Worm (Caenorhabditis elegans) whole organism, L1 larva: ENCODE measurements around the gene ZK353.9.

Experiments
- F16B12.6 ChIP-seq: fragments of 150-350 bp; optimal IDR thresholded peaks from 2 replicates; lab custom pipeline; 2014; ENCODE audit warnings: missing biosample characterization, missing genetic modification characterization
- Y116A8C.19 ChIP-seq: sonication (generic microtip); optimal IDR thresholded peaks from 2 replicates; lab custom pipeline; 2016; ENCODE audit warnings: missing compliant biosample characterization, missing genetic modification characterization, borderline replicate concordance
- aha-1 ChIP-seq: fragments of 150-350 bp; optimal IDR thresholded peaks from 2 replicates; lab custom pipeline; 2014; ENCODE audit warnings: missing biosample characterization, missing genetic modification characterization
- aly-2 ChIP-seq: fragments of 150-350 bp; optimal IDR thresholded peaks from 2 replicates; lab custom pipeline; 2014; ENCODE audit warnings: missing biosample characterization, missing genetic modification characterization
- ama-1 ChIP-seq: fragments of 150-350 bp; optimal IDR thresholded peaks from 2 replicates; lab custom pipeline; 2014
- blmp-1 ChIP-seq: fragments of 150-350 bp; optimal IDR thresholded peaks from 2 replicates; lab custom pipeline; 2014; ENCODE audit warnings: missing biosample characterization, missing genetic modification characterization
- ceh-88 ChIP-seq: fragments of 200-800 bp; sonication (Bioruptor generic); IDR thresholded peaks from 2 replicates; pipeline ENCODE4 v1.3.6; 2022; ENCODE audit warnings: missing genetic modification characterization, missing compliant biosample characterization
- dsc-1 ChIP-seq: sonication (generic microtip); optimal IDR thresholded peaks from 2 replicates; lab custom pipeline; 2016; ENCODE audit warnings: mild to moderate bottlenecking, missing genetic modification characterization, missing compliant biosample characterization
- efl-1 ChIP-seq, 4 experiments: fragments of 150-350 bp; optimal IDR thresholded peaks in 3 of 4; peaks in 1 of 4; 1 replicate in 1 of 4; 2 replicates in 3 of 4; lab custom pipeline; 2014; ENCODE audit warnings: missing biosample characterization in 2 of 4, missing genetic modification characterization in 2 of 4, missing genetic modification reagents in 2 of 4
- egl-13 ChIP-seq: sonication (generic microtip); optimal IDR thresholded peaks from 2 replicates; lab custom pipeline; 2016; ENCODE audit warnings: missing genotype, missing genetic modification reagents, missing genetic modification characterization, missing compliant biosample characterization
- elt-2 ChIP-seq: sonication (generic microtip); optimal IDR thresholded peaks from 2 replicates; lab custom pipeline; 2016; ENCODE audit warnings: missing genetic modification characterization, mild to moderate bottlenecking, inconsistent platforms, missing compliant biosample characterization, missing genetic modification reagents
- elt-3 ChIP-seq, 6 experiments: fragments of 150-350 bp in 1 of 6; sonication (generic microtip); optimal IDR thresholded peaks; 2 replicates each; lab custom pipeline; 2017 to 2018; ENCODE audit warnings: missing biosample characterization in 6 of 6, missing genetic modification characterization in 6 of 6, inconsistent platforms in 1 of 6
- ets-5 ChIP-seq: fragments of 200-800 bp; sonication (Bioruptor generic); IDR thresholded peaks from 2 replicates; pipeline ENCODE4 v1.3.6; 2022; ENCODE audit warnings: missing genetic modification characterization, missing compliant biosample characterization
- fkh-10 ChIP-seq: sonication (generic microtip); optimal IDR thresholded peaks from 2 replicates; lab custom pipeline; 2017; ENCODE audit warnings: missing biosample characterization, missing genetic modification reagents, missing genetic modification characterization
- fkh-4 ChIP-seq: sonication (generic microtip); optimal IDR thresholded peaks from 2 replicates; lab custom pipeline; 2016; ENCODE audit warnings: missing compliant biosample characterization, missing genetic modification characterization, borderline replicate concordance
- fos-1 ChIP-seq: fragments of 150-350 bp; optimal IDR thresholded peaks from 2 replicates; lab custom pipeline; 2014; ENCODE audit warnings: missing biosample characterization, missing genetic modification characterization
- grh-1 ChIP-seq: fragments of 200-800 bp; sonication (Bioruptor generic); IDR thresholded peaks from 2 replicates; pipeline ENCODE4 v1.3.6; 2022; ENCODE audit warnings: missing genetic modification reagents, missing genetic modification characterization, missing compliant biosample characterization
- hlh-17 ChIP-seq: fragments of 200-800 bp; sonication (Bioruptor generic); optimal IDR thresholded peaks from 2 replicates; lab custom pipeline; 2018; ENCODE audit warnings: missing genetic modification characterization, mild to moderate bottlenecking, missing compliant biosample characterization, moderate library complexity, borderline replicate concordance
- irx-1 ChIP-seq: sonication (generic microtip); optimal IDR thresholded peaks from 2 replicates; lab custom pipeline; 2016; ENCODE audit warnings: missing genetic modification characterization, missing compliant biosample characterization
- jun-1 ChIP-seq: fragments of 150-350 bp; optimal IDR thresholded peaks from 2 replicates; lab custom pipeline; 2014; ENCODE audit warnings: missing biosample characterization, missing genetic modification reagents, missing genetic modification characterization
- lin-13 ChIP-seq: fragments of 150-350 bp; optimal IDR thresholded peaks from 2 replicates; lab custom pipeline; 2014; ENCODE audit warnings: missing biosample characterization, missing genetic modification reagents, missing genetic modification characterization
- lin-39 ChIP-seq: fragments of 150-350 bp; optimal IDR thresholded peaks from 2 replicates; lab custom pipeline; 2014; ENCODE audit warnings: missing biosample characterization, missing genetic modification reagents, missing genetic modification characterization
- mdl-1 ChIP-seq, 2 experiments: fragments of 150-350 bp; optimal IDR thresholded peaks; 2 replicates each; lab custom pipeline; 2014 to 2017; ENCODE audit warnings: missing biosample characterization in 2 of 2, missing genetic modification characterization in 2 of 2, inconsistent platforms in 1 of 2
- mep-1 ChIP-seq: fragments of 150-350 bp; optimal IDR thresholded peaks from 2 replicates; lab custom pipeline; 2014; ENCODE audit warnings: missing biosample characterization, missing genetic modification characterization
- nhr-19 ChIP-seq: fragments of 200-800 bp; sonication (Bioruptor generic); conservative IDR thresholded peaks from 2 replicates; pipeline ENCODE4 v1.3.6; 2022; ENCODE audit warnings: missing genetic modification characterization, missing compliant biosample characterization
- nhr-20 ChIP-seq: sonication (generic microtip); optimal IDR thresholded peaks from 2 replicates; lab custom pipeline; 2016; ENCODE audit warnings: mild to moderate bottlenecking, missing genetic modification characterization, missing compliant biosample characterization
- nhr-237 ChIP-seq: fragments of 150-350 bp; optimal IDR thresholded peaks from 2 replicates; lab custom pipeline; 2014; ENCODE audit warnings: missing biosample characterization, missing genetic modification characterization
- nhr-28 ChIP-seq: fragments of 150-350 bp; optimal IDR thresholded peaks from 2 replicates; lab custom pipeline; 2014; ENCODE audit warnings: missing biosample characterization, missing genetic modification characterization
- nhr-77 ChIP-seq: fragments of 150-350 bp; optimal IDR thresholded peaks from 2 replicates; lab custom pipeline; 2014; ENCODE audit warnings: missing biosample characterization, missing genetic modification characterization
- nhr-84 ChIP-seq: sonication (generic microtip); optimal IDR thresholded peaks from 2 replicates; lab custom pipeline; 2017; ENCODE audit warnings: missing biosample characterization, missing genetic modification characterization
- nhr-85 ChIP-seq: sonication (generic microtip); peaks from one replicate; lab custom pipeline; 2016; ENCODE audit warnings: missing genetic modification characterization, inconsistent platforms, missing compliant biosample characterization
- nhr-90 ChIP-seq: sonication (generic microtip); optimal IDR thresholded peaks from 2 replicates; lab custom pipeline; 2016; ENCODE audit warnings: mild to moderate bottlenecking, missing genetic modification characterization, missing compliant biosample characterization; ENCODE audit not compliant: poor library complexity
- pax-3 ChIP-seq: fragments of 200-800 bp; sonication (Bioruptor generic); optimal IDR thresholded peaks from 2 replicates; lab custom pipeline; 2018; ENCODE audit warnings: mild to moderate bottlenecking, missing genetic modification characterization, moderate library complexity, missing compliant biosample characterization
- pqm-1 ChIP-seq: sonication (generic microtip); optimal IDR thresholded peaks from 3 replicates; lab custom pipeline; 2017; ENCODE audit warnings: missing biosample characterization, missing genetic modification characterization
- rnt-1 ChIP-seq: sonication (generic microtip); optimal IDR thresholded peaks from 2 replicates; lab custom pipeline; 2016; ENCODE audit warnings: mild to moderate bottlenecking, missing genetic modification characterization, moderate library complexity, missing compliant biosample characterization
- skn-1 ChIP-seq: fragments of 150-350 bp; optimal IDR thresholded peaks from 2 replicates; lab custom pipeline; 2014; ENCODE audit warnings: missing biosample characterization, missing genetic modification characterization
- snpc-4 ChIP-seq: fragments of 150-350 bp; optimal IDR thresholded peaks from 2 replicates; lab custom pipeline; 2014; ENCODE audit warnings: missing biosample characterization, missing genetic modification characterization
- snu-23 ChIP-seq: sonication (generic microtip); optimal IDR thresholded peaks from 2 replicates; lab custom pipeline; 2016; ENCODE audit warnings: missing genetic modification characterization, missing compliant biosample characterization
- tlp-1 ChIP-seq: fragments of 150-350 bp; optimal IDR thresholded peaks from 2 replicates; lab custom pipeline; 2014; ENCODE audit warnings: missing biosample characterization, missing genetic modification characterization
- unc-30 ChIP-seq: sonication (generic microtip); optimal IDR thresholded peaks from 2 replicates; lab custom pipeline; 2017; ENCODE audit warnings: missing biosample characterization, missing genetic modification characterization
- xbp-1 ChIP-seq: sonication (generic microtip); optimal IDR thresholded peaks from 2 replicates; lab custom pipeline; 2016; ENCODE audit warnings: missing genetic modification characterization, missing compliant biosample characterization
- ztf-11 ChIP-seq, 2 experiments: sonication (generic microtip); optimal IDR thresholded peaks; 2 replicates each; lab custom pipeline; 2016 to 2017; ENCODE audit warnings: missing genetic modification characterization in 2 of 2, missing biosample characterization in 1 of 2, missing compliant biosample characterization in 1 of 2
- ztf-4 ChIP-seq: fragments of 150-350 bp; optimal IDR thresholded peaks from 2 replicates; lab custom pipeline; 2014; ENCODE audit warnings: missing biosample characterization, missing genetic modification characterization

ZK353.9 gene

DNA sequence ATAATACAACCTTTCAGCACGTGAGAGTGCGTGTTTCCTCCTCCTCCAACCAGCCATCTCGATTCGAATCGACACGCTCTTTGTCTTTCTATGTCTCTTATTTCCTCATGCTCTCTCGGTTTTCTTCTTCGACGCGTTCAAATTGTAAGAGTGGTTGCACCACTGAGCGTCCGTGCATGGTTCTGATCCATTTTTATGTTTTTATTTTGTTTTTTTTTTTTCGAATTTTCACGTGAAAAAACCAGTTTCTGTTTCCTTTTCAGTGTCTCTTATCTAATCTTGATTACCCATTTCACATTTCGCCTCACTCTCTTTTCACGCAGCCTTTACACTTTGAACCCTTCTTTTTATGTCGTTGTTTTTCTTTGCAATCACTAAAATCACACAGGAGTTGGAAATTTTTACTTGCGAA is 38.4 kb upstream of the ZK353.9 start (continued):
- peak; percentile 23 for TF ChIP-seq xbp-1 (tag; lab: Kevin White, UChicago)
- TF ChIP-seq rnt-1 = peak; percentile 4
- TF ChIP-seq tlp-1 (tag; lab: Kevin White, UChicago) = no peak
- peak; percentile 53 for TF ChIP-seq nhr-20 (tag; lab: Kevin White, UChicago)
- TF ChIP-seq pax-3 (tag; lab: Kevin White, UChicago) = no peak
- no peak for TF ChIP-seq lin-13
- peak; percentile 40 for TF ChIP-seq nhr-90 (tag; lab: Kevin White, UChicago)
- no peak for TF ChIP-seq nhr-28 (tag; lab: Kevin White, UChicago)
- TF ChIP-seq F16B12.6 = no peak
- TF ChIP-seq nhr-19 (GFP tag; lab: Robert Waterston, UW) = no peak; the same call in 1 of the 2 replicates
- TF ChIP-seq skn-1 (tag; lab: Kevin White, UChicago) = no peak
- no peak for TF ChIP-seq jun-1
- TF ChIP-seq Y116A8C.19 (tag; lab: Kevin White, UChicago) = no peak
- peak; percentile 46 for TF ChIP-seq elt-2 (tag; lab: Kevin White, UChicago)
- no peak for TF ChIP-seq ztf-11 (tag; optimal IDR thresholded peaks at IDR 0.05; lab: Kevin White, UChicago)
- TF ChIP-seq grh-1 (GFP tag; lab: Robert Waterston, UW) = peak; percentile 72
- no peak for TF ChIP-seq nhr-237 (tag; lab: Kevin White, UChicago)
- TF ChIP-seq nhr-84 = no peak
- TF ChIP-seq mdl-1 (tag; optimal IDR thresholded peaks at IDR 0.05; lab: Kevin White, UChicago) = peak in 1 of 2 experiments; percentile 74
- peak; percentile 16 for TF ChIP-seq mep-1 (tag; lab: Kevin White, UChicago)
- TF ChIP-seq snpc-4 = no peak
- no peak for TF ChIP-seq fos-1 (tag; lab: Kevin White, UChicago)
- no peak for TF ChIP-seq fkh-10 (GFP tag; lab: Kevin White, UChicago)
- no peak for TF ChIP-seq nhr-77 (tag; lab: Kevin White, UChicago)
- no peak for TF ChIP-seq ets-5 (GFP tag; lab: Robert Waterston, UW)
- no peak for TF ChIP-seq hlh-17 (GFP tag; lab: Kevin White, UChicago)
- peak; percentile 60 for TF ChIP-seq snu-23 (GFP tag; lab: Kevin White, UChicago)
- no peak for TF ChIP-seq ztf-4
- TF ChIP-seq ceh-88 (GFP tag; lab: Robert Waterston, UW) = no peak
- TF ChIP-seq aha-1 (tag; lab: Kevin White, UChicago) = no peak
- TF ChIP-seq elt-3 (tag; optimal IDR thresholded peaks at IDR 0.05; lab: Kevin White, UChicago) = peak in 4 of 6 experiments; percentile 53 to 91 (median 72)
- TF ChIP-seq ama-1 = no peak
- no peak for TF ChIP-seq lin-39 (tag; lab: Kevin White, UChicago)
- no peak for TF ChIP-seq egl-13 (tag; lab: Kevin White, UChicago)
- TF ChIP-seq aly-2 = no peak
- no peak for TF ChIP-seq irx-1

DNA sequence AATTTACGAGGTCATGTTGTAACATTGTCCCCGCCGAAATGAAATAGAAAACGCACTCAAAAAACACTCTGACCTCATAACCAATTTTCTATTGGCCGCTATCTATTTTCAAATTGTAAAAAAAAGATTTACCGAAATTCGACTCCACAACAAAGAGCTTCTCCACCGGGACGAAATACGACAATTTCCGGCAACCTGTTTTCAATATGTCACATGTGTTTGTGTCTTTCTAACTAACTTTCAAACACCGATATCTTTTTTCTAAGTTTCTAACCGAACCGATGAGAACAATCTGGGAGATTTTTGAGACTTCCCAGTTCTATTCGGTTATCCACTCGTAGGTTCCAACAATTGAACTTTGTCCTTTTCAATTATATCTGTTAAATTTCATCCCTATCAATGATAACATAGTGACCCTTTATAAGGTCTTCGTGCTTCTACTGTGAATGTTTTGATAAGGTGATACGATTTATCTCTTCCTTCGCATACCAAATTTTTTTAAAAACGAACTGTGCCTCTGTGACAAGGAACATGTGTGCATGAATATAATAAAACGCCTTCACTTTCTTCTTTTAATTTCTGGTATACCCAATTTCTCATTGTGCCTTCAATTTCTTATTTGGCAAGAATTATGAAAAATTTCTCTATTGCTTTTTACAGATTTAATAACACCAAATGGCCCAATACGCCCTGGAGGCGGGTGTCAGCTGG is 37.5 kb upstream of the ZK353.9 start, which contains the start of gene lmbr-1:
Gene lmbr-1 (plus strand): TSS at position 661 of the 711 bp plus-strand sequence.
- no peak for TF ChIP-seq elt-3 (tag; optimal IDR thresholded peaks at IDR 0.05; lab: Kevin White, UChicago)
- no peak for TF ChIP-seq efl-1 (optimal IDR thresholded peaks at IDR 0.05; lab: Kevin White, UChicago)
- peak in 1 of 2 experiments; percentile 46 for TF ChIP-seq efl-1 (GFP tag; optimal IDR thresholded peaks at IDR 0.05 in 1 of 2; lab: Kevin White, UChicago)
- TF ChIP-seq pqm-1 (tag; lab: Kevin White, UChicago) = no peak
- TF ChIP-seq nhr-85 (tag; lab: Kevin White, UChicago) = peak; percentile 13
- TF ChIP-seq unc-30 (tag; lab: Kevin White, UChicago) = no peak
- TF ChIP-seq dsc-1 (tag; lab: Kevin White, UChicago) = peak; percentile 93
- TF ChIP-seq snpc-4 = no peak
- TF ChIP-seq fkh-4 (tag; lab: Kevin White, UChicago) = peak; percentile 58
- TF ChIP-seq blmp-1 = peak; percentile 25
- TF ChIP-seq, all 84 proteins: peak for 5
